Worm (Caenorhabditis elegans) whole organism, L3 larva: ENCODE data around the gene let-721.
A peak's percentile ranks its signal among the peaks of the same experiment; 100 is the strongest.

ENCODE experiments used
- R02D3.7 ChIP-seq: fragments of 150-350 bp; optimal IDR thresholded peaks from 2 replicates; lab custom pipeline; 2014; ENCODE audit warnings: missing biosample characterization, missing genetic modification characterization
- ZK546.5 ChIP-seq: sonication (generic microtip); optimal IDR thresholded peaks from 2 replicates; lab custom pipeline; 2017; ENCODE audit warnings: missing biosample characterization, missing genetic modification characterization
- aly-2 ChIP-seq: fragments of 150-350 bp; optimal IDR thresholded peaks from 2 replicates; lab custom pipeline; 2014; ENCODE audit warnings: missing biosample characterization, missing genetic modification characterization
- ama-1 ChIP-seq: fragments of 150-350 bp; optimal IDR thresholded peaks from 2 replicates; lab custom pipeline; 2018
- ceh-9 ChIP-seq: sonication (generic microtip); optimal IDR thresholded peaks from 2 replicates; lab custom pipeline; 2018; ENCODE audit warnings: missing biosample characterization, missing genetic modification characterization
- daf-12 ChIP-seq: fragments of 150-350 bp; optimal IDR thresholded peaks from 2 replicates; lab custom pipeline; 2014; ENCODE audit warnings: missing biosample characterization, missing genetic modification reagents, missing genetic modification characterization
- egl-27 ChIP-seq: sonication (generic microtip); optimal IDR thresholded peaks from 4 replicates; lab custom pipeline; 2017; ENCODE audit warnings: missing biosample characterization, missing genetic modification reagents, missing genetic modification characterization
- egl-5 ChIP-seq: fragments of 150-350 bp; optimal IDR thresholded peaks from 2 replicates; lab custom pipeline; 2017; ENCODE audit warnings: missing biosample characterization, missing genetic modification reagents, missing genetic modification characterization, inconsistent platforms
- elt-1 ChIP-seq: fragments of 150-350 bp; optimal IDR thresholded peaks from 2 replicates; lab custom pipeline; 2014; ENCODE audit warnings: missing biosample characterization, missing genetic modification characterization
- elt-2 ChIP-seq: sonication (generic microtip); optimal IDR thresholded peaks from 2 replicates; lab custom pipeline; 2016; ENCODE audit warnings: missing genetic modification reagents, mild to moderate bottlenecking, missing genetic modification characterization, missing compliant biosample characterization
- elt-3 ChIP-seq, 3 experiments: fragments of 150-350 bp in 1 of 3; sonication (generic microtip) in 2 of 3; optimal IDR thresholded peaks; 2 replicates in 2 of 3; 4 replicates in 1 of 3; lab custom pipeline; 2014 to 2017; ENCODE audit warnings: missing biosample characterization in 3 of 3, missing genetic modification characterization in 3 of 3
- eor-1 ChIP-seq, 2 experiments: fragments of 150-350 bp; optimal IDR thresholded peaks; 2 replicates each; lab custom pipeline; 2014 to 2018; ENCODE audit warnings: missing biosample characterization in 2 of 2, missing genetic modification characterization in 2 of 2
- fkh-10 ChIP-seq: sonication (generic microtip); optimal IDR thresholded peaks from 2 replicates; lab custom pipeline; 2017; ENCODE audit warnings: missing biosample characterization, missing genetic modification reagents, missing genetic modification characterization
- fkh-2 ChIP-seq: fragments of 150-350 bp; optimal IDR thresholded peaks from 2 replicates; lab custom pipeline; 2014; ENCODE audit warnings: missing biosample characterization, missing genetic modification reagents, missing genetic modification characterization
- fos-1 ChIP-seq: fragments of 150-350 bp; optimal IDR thresholded peaks from 2 replicates; lab custom pipeline; 2014; ENCODE audit warnings: missing biosample characterization, missing genetic modification characterization
- hmg-11 ChIP-seq: sonication (generic microtip); optimal IDR thresholded peaks from 2 replicates; lab custom pipeline; 2016; ENCODE audit warnings: missing genetic modification characterization, missing compliant biosample characterization
- jun-1 ChIP-seq: fragments of 150-350 bp; optimal IDR thresholded peaks from 2 replicates; lab custom pipeline; 2014; ENCODE audit warnings: missing biosample characterization, missing genetic modification reagents, missing genetic modification characterization
- lin-15B ChIP-seq: fragments of 150-350 bp; optimal IDR thresholded peaks from 2 replicates; lab custom pipeline; 2014; ENCODE audit warnings: missing biosample characterization, missing genetic modification characterization
- lin-39 ChIP-seq: fragments of 150-350 bp; optimal IDR thresholded peaks from 2 replicates; lab custom pipeline; 2018; ENCODE audit warnings: missing biosample characterization, missing genetic modification reagents, missing genetic modification characterization
- mdl-1 ChIP-seq: fragments of 150-350 bp; optimal IDR thresholded peaks from 2 replicates; lab custom pipeline; 2014; ENCODE audit warnings: missing biosample characterization, missing genetic modification characterization
- mml-1 ChIP-seq: fragments of 150-350 bp; sonication (generic microtip); optimal IDR thresholded peaks from 3 replicates; lab custom pipeline; 2014; ENCODE audit warnings: missing biosample characterization, missing genetic modification characterization
- nfya-1 ChIP-seq: sonication (generic microtip); optimal IDR thresholded peaks from 2 replicates; lab custom pipeline; 2017; ENCODE audit warnings: missing genetic modification characterization, mild to moderate bottlenecking, missing compliant biosample characterization, antibody characterized with exemption, moderate library complexity; ENCODE audit not compliant: insufficient read depth
- nhr-11 ChIP-seq: fragments of 150-350 bp; optimal IDR thresholded peaks from 2 replicates; lab custom pipeline; 2014; ENCODE audit warnings: missing biosample characterization, missing genetic modification characterization
- nhr-12 ChIP-seq: fragments of 150-350 bp; optimal IDR thresholded peaks from 2 replicates; lab custom pipeline; 2014; ENCODE audit warnings: missing biosample characterization, missing genetic modification characterization
- nhr-23 ChIP-seq: fragments of 150-350 bp; optimal IDR thresholded peaks from 2 replicates; lab custom pipeline; 2014; ENCODE audit warnings: missing biosample characterization, missing genetic modification reagents, missing genetic modification characterization
- nhr-237 ChIP-seq: fragments of 150-350 bp; optimal IDR thresholded peaks from 2 replicates; lab custom pipeline; 2014; ENCODE audit warnings: missing biosample characterization, missing genetic modification characterization
- nhr-25 ChIP-seq: sonication (generic microtip); optimal IDR thresholded peaks from 2 replicates; lab custom pipeline; 2017; ENCODE audit warnings: missing biosample characterization, missing genetic modification characterization
- nhr-43 ChIP-seq: sonication (generic microtip); optimal IDR thresholded peaks from 2 replicates; lab custom pipeline; 2016; ENCODE audit warnings: mild to moderate bottlenecking, missing genetic modification characterization, missing compliant biosample characterization; ENCODE audit not compliant: poor library complexity, severe bottlenecking
- nhr-67 ChIP-seq: fragments of 150-350 bp; optimal IDR thresholded peaks from 2 replicates; lab custom pipeline; 2014; ENCODE audit warnings: missing biosample characterization, missing genetic modification characterization
- nhr-76 ChIP-seq: fragments of 150-350 bp; sonication (generic microtip); optimal IDR thresholded peaks from 5 replicates; lab custom pipeline; 2014; ENCODE audit warnings: missing biosample characterization, missing genetic modification characterization
- nhr-77 ChIP-seq: fragments of 150-350 bp; optimal IDR thresholded peaks from 2 replicates; lab custom pipeline; 2014; ENCODE audit warnings: missing biosample characterization, missing genetic modification characterization
- pha-4 ChIP-seq: fragments of 150-350 bp; optimal IDR thresholded peaks from 2 replicates; lab custom pipeline; 2014; ENCODE audit warnings: missing biosample characterization, missing genetic modification reagents, missing genetic modification characterization
- pqm-1 ChIP-seq: fragments of 150-350 bp; optimal IDR thresholded peaks from 2 replicates; lab custom pipeline; 2017; ENCODE audit warnings: missing biosample characterization, missing genetic modification characterization, inconsistent platforms
- sea-2 ChIP-seq: fragments of 150-350 bp; sonication (generic microtip); optimal IDR thresholded peaks from 4 replicates; lab custom pipeline; 2014; ENCODE audit warnings: missing biosample characterization, missing genetic modification reagents, missing genetic modification characterization
- skn-1 ChIP-seq: fragments of 150-350 bp; optimal IDR thresholded peaks from 2 replicates; lab custom pipeline; 2014; ENCODE audit warnings: missing biosample characterization, missing genetic modification characterization
- snpc-4 ChIP-seq: fragments of 150-350 bp; optimal IDR thresholded peaks from 2 replicates; lab custom pipeline; 2014; ENCODE audit warnings: missing biosample characterization, missing genetic modification characterization
- unc-39 ChIP-seq: sonication (generic microtip); optimal IDR thresholded peaks from 4 replicates; lab custom pipeline; 2017; ENCODE audit warnings: missing biosample characterization, missing genetic modification characterization
- zag-1 ChIP-seq: fragments of 150-350 bp; optimal IDR thresholded peaks from 2 replicates; lab custom pipeline; 2014; ENCODE audit warnings: missing biosample characterization, missing genetic modification characterization
- ztf-11 ChIP-seq: fragments of 150-350 bp; optimal IDR thresholded peaks from 2 replicates; lab custom pipeline; 2014; ENCODE audit warnings: missing biosample characterization, missing genetic modification characterization

The let-721 gene

ce11 chrIII:6411430-6411829 is 35.3 kb downstream of the let-721 start:
- no peak for TF ChIP-seq nhr-237 (tag; lab: Kevin White, UChicago)
- no peak for TF ChIP-seq nhr-76
- TF ChIP-seq ceh-9, result no peak
- TF ChIP-seq fkh-10, result no peak
- TF ChIP-seq ztf-11 (tag; lab: Kevin White, UChicago), result no peak
- no peak for TF ChIP-seq egl-27 (tag; lab: Kevin White, UChicago)
- no peak for TF ChIP-seq nhr-11 (tag; lab: Kevin White, UChicago)
- TF ChIP-seq fkh-2, result no peak
- TF ChIP-seq nhr-12 (tag; lab: Kevin White, UChicago), result no peak
- TF ChIP-seq mdl-1, result no peak
- TF ChIP-seq elt-3 (tag; optimal IDR thresholded peaks at IDR 0.05; lab: Kevin White, UChicago), result no peak
- TF ChIP-seq fos-1 (tag; lab: Kevin White, UChicago), result no peak
- peak; percentile 26 for TF ChIP-seq elt-2 (tag; lab: Kevin White, UChicago)
- no peak for TF ChIP-seq lin-39
- no peak for TF ChIP-seq nfya-1 (tag; lab: Kevin White, UChicago)
- peak; percentile 69 for TF ChIP-seq pqm-1 (tag; lab: Kevin White, UChicago)
- TF ChIP-seq hmg-11, result no peak
- TF ChIP-seq daf-12 (tag; lab: Kevin White, UChicago), result no peak
- no peak for TF ChIP-seq mml-1 (tag; lab: Kevin White, UChicago)
- TF ChIP-seq lin-15B (tag; lab: Kevin White, UChicago), result peak; percentile 2
- TF ChIP-seq aly-2 (tag; lab: Kevin White, UChicago), result no peak
- no peak for TF ChIP-seq ama-1
- no peak for TF ChIP-seq nhr-77 (tag; lab: Kevin White, UChicago)
- TF ChIP-seq pha-4 (tag; lab: Kevin White, UChicago), result no peak
- TF ChIP-seq nhr-25 (tag; lab: Kevin White, UChicago), result peak; percentile 3
- TF ChIP-seq nhr-67 (tag; lab: Kevin White, UChicago), result no peak
- TF ChIP-seq R02D3.7 (tag; lab: Kevin White, UChicago), result peak; percentile 12
- no peak for TF ChIP-seq egl-5
- no peak for TF ChIP-seq nhr-43 (tag; lab: Kevin White, UChicago)
- TF ChIP-seq eor-1 (tag; optimal IDR thresholded peaks at IDR 0.05; lab: Kevin White, UChicago), result no peak
- no peak for TF ChIP-seq zag-1 (tag; lab: Kevin White, UChicago)

ce11 chrIII:6406829-6407228 is 39.9 kb downstream of the let-721 start, which contains the start of gene let-756:
TSS of gene let-756 (plus strand) at chrIII:6407129.
- TF ChIP-seq lin-39 (no peak), mml-1 (tag; lab: Kevin White, UChicago) (no peak), jun-1 (no peak), nhr-237 (tag; lab: Kevin White, UChicago) (no peak), snpc-4 (tag; lab: Kevin White, UChicago) (no peak), aly-2 (tag; lab: Kevin White, UChicago) (no peak)
- TF ChIP-seq, all 47 proteins: peak for 0

ce11 chrIII:6405121-6405520 is 41.6 kb downstream of the let-721 start:
- peak; percentile 37 for TF ChIP-seq nfya-1 (tag; lab: Kevin White, UChicago)
- no peak for TF ChIP-seq ama-1
- no peak for TF ChIP-seq snpc-4 (tag; lab: Kevin White, UChicago)
- no peak for TF ChIP-seq ZK546.5 (tag; lab: Kevin White, UChicago)
- peak; percentile 31 for TF ChIP-seq lin-39
- peak; percentile 78 for TF ChIP-seq nhr-11 (tag; lab: Kevin White, UChicago)
- TF ChIP-seq, all 47 proteins: peak for 3

- TF ChIP-seq elt-2 (tag; lab: Kevin White, UChicago) (no peak), nhr-77 (tag; lab: Kevin White, UChicago) (no peak), R02D3.7 (tag; lab: Kevin White, UChicago) (no peak), elt-1 (tag; lab: Kevin White, UChicago) (no peak), sea-2 (GFP tag; lab: Kevin White, UChicago) (no peak), egl-27 (tag; lab: Kevin White, UChicago) (no peak), eor-1 (tag; optimal IDR thresholded peaks at IDR 0.05; lab: Kevin White, UChicago) (no peak), unc-39 (tag; lab: Kevin White, UChicago) (no peak), jun-1 (no peak), nhr-25 (tag; lab: Kevin White, UChicago) (no peak), fkh-2 (no peak), nhr-23 (tag; lab: Kevin White, UChicago) (no peak), skn-1 (no peak), nhr-237 (tag; lab: Kevin White, UChicago) (no peak)
- TF ChIP-seq, all 47 proteins: peak for 0
These were observed 43.9 kb downstream of the let-721 start for ce11 chrIII:6402810-6403209.
